Worm (Caenorhabditis elegans) whole organism, L4 larva: ENCODE measurements around the gene cest-35.1.

ENCODE experiments used
- F10B5.3 ChIP-seq: sonication (generic microtip); optimal IDR thresholded peaks from 2 replicates; lab custom pipeline; 2016; ENCODE audit warnings: mild to moderate bottlenecking, missing genetic modification characterization, missing compliant biosample characterization
- F37D6.2 ChIP-seq: sonication (generic microtip); optimal IDR thresholded peaks from 2 replicates; lab custom pipeline; 2016; ENCODE audit warnings: mild to moderate bottlenecking, missing genetic modification characterization, missing compliant biosample characterization
- Y5F2A.4 ChIP-seq: fragments of 200-800 bp; sonication (Bioruptor generic); optimal IDR thresholded peaks from 2 replicates; lab custom pipeline; 2018; ENCODE audit warnings: mild to moderate bottlenecking, missing genetic modification characterization, missing compliant biosample characterization
- arid-1 ChIP-seq: fragments of 200-800 bp; sonication (Bioruptor generic); conservative IDR thresholded peaks from 2 replicates; pipeline ENCODE4 v1.3.6; 2022; ENCODE audit warnings: missing genetic modification reagents, missing genetic modification characterization, missing compliant biosample characterization
- ceh-44 ChIP-seq: fragments of 200-800 bp; sonication (Bioruptor generic); IDR thresholded peaks from 2 replicates; pipeline ENCODE4 v1.3.6; 2022; ENCODE audit warnings: missing genetic modification reagents, missing genetic modification characterization, missing compliant biosample characterization
- ceh-82 ChIP-seq: sonication (generic microtip); optimal IDR thresholded peaks from 2 replicates; lab custom pipeline; 2017; ENCODE audit warnings: missing biosample characterization, missing genetic modification characterization
- cey-2 ChIP-seq: sonication (generic microtip); optimal IDR thresholded peaks from 3 replicates; lab custom pipeline; 2017; ENCODE audit warnings: missing genetic modification characterization, mild to moderate bottlenecking, missing compliant biosample characterization, antibody characterized with exemption, borderline replicate concordance; ENCODE audit not compliant: insufficient read depth
- ctbp-1 ChIP-seq: fragments of 200-800 bp; sonication (Bioruptor generic); IDR thresholded peaks from 2 replicates; pipeline ENCODE4 v1.3.6; 2022; ENCODE audit warnings: missing genetic modification reagents, missing genetic modification characterization, missing compliant biosample characterization
- daf-16 ChIP-seq, 3 experiments: sonication (generic microtip); optimal IDR thresholded peaks; 2 replicates each; lab custom pipeline; 2016 to 2017; ENCODE audit warnings: missing genetic modification characterization in 3 of 3, missing genetic modification reagents in 3 of 3, mild to moderate bottlenecking in 2 of 3, missing compliant biosample characterization in 2 of 3, missing biosample characterization in 1 of 3, moderate library complexity in 1 of 3
- daf-19 ChIP-seq: fragments of 200-800 bp; sonication (Bioruptor generic); conservative IDR thresholded peaks from 2 replicates; pipeline ENCODE4 v1.3.6; 2022; ENCODE audit warnings: missing genetic modification characterization, missing compliant biosample characterization
- daf-8 ChIP-seq: fragments of 200-800 bp; sonication (Bioruptor generic); IDR thresholded peaks from 2 replicates; pipeline ENCODE4 v1.3.6; 2022; ENCODE audit warnings: missing genetic modification characterization, missing compliant biosample characterization
- dmd-8 ChIP-seq: fragments of 200-800 bp; sonication (Bioruptor generic); IDR thresholded peaks from 2 replicates; pipeline ENCODE4 v1.3.6; 2022; ENCODE audit warnings: missing genetic modification characterization, missing compliant biosample characterization
- dpl-1 ChIP-seq: fragments of 150-350 bp; optimal IDR thresholded peaks from 2 replicates; lab custom pipeline; 2014; ENCODE audit warnings: missing biosample characterization, missing genetic modification reagents, missing genetic modification characterization
- dve-1 ChIP-seq: sonication (generic microtip); optimal IDR thresholded peaks from 2 replicates; lab custom pipeline; 2017; ENCODE audit warnings: antibody characterized with exemption, mild to moderate bottlenecking, missing genetic modification characterization, missing compliant biosample characterization; ENCODE audit not compliant: insufficient read depth
- gei-8 ChIP-seq: fragments of 200-800 bp; sonication (Bioruptor generic); optimal IDR thresholded peaks from 2 replicates; lab custom pipeline; 2018; ENCODE audit warnings: mild to moderate bottlenecking, missing genetic modification characterization, missing compliant biosample characterization
- hif-1 ChIP-seq, 2 experiments: sonication (generic microtip); optimal IDR thresholded peaks; 2 replicates each; lab custom pipeline; 2016 to 2017; ENCODE audit warnings: missing compliant biosample characterization in 2 of 2, missing genetic modification characterization in 2 of 2, missing genetic modification reagents in 2 of 2, missing genotype in 2 of 2, mild to moderate bottlenecking in 1 of 2
- hlh-11 ChIP-seq: fragments of 200-800 bp; sonication (Bioruptor generic); optimal IDR thresholded peaks from 2 replicates; lab custom pipeline; 2018; ENCODE audit warnings: mild to moderate bottlenecking, missing genetic modification characterization, missing compliant biosample characterization
- hlh-30 ChIP-seq: sonication (generic microtip); optimal IDR thresholded peaks from 2 replicates; lab custom pipeline; 2017; ENCODE audit warnings: antibody characterized with exemption, mild to moderate bottlenecking, missing genetic modification characterization, missing compliant biosample characterization; ENCODE audit not compliant: insufficient read depth
- jun-1 ChIP-seq: fragments of 150-350 bp; optimal IDR thresholded peaks from 2 replicates; lab custom pipeline; 2014; ENCODE audit warnings: missing biosample characterization, missing genetic modification reagents, missing genetic modification characterization
- lim-7 ChIP-seq: fragments of 200-800 bp; sonication (Bioruptor generic); IDR thresholded peaks from 2 replicates; pipeline ENCODE4 v1.3.6; 2022; ENCODE audit warnings: missing genetic modification characterization, missing compliant biosample characterization
- lin-13 ChIP-seq: fragments of 150-350 bp; optimal IDR thresholded peaks from 2 replicates; lab custom pipeline; 2014; ENCODE audit warnings: missing biosample characterization, missing genetic modification reagents, missing genetic modification characterization
- lin-15B ChIP-seq: fragments of 150-350 bp; sonication (generic microtip); optimal IDR thresholded peaks from 3 replicates; lab custom pipeline; 2014; ENCODE audit warnings: missing biosample characterization, missing genetic modification characterization
- lir-3 ChIP-seq: sonication (generic microtip); optimal IDR thresholded peaks from 2 replicates; lab custom pipeline; 2016; ENCODE audit warnings: mild to moderate bottlenecking, missing genetic modification characterization, missing compliant biosample characterization
- lsy-2 ChIP-seq, 2 experiments: fragments of 150-350 bp in 1 of 2; sonication (generic microtip) in 1 of 2; optimal IDR thresholded peaks; 2 replicates each; lab custom pipeline; 2014 to 2017; ENCODE audit warnings: missing biosample characterization in 2 of 2, missing genetic modification characterization in 2 of 2
- mep-1 ChIP-seq: fragments of 150-350 bp; sonication (generic microtip); optimal IDR thresholded peaks from 3 replicates; lab custom pipeline; 2014; ENCODE audit warnings: missing biosample characterization, missing genetic modification characterization
- mes-2 ChIP-seq: sonication (generic microtip); optimal IDR thresholded peaks from 2 replicates; lab custom pipeline; 2016; ENCODE audit warnings: missing genotype, mild to moderate bottlenecking, missing genetic modification characterization, missing compliant biosample characterization; ENCODE audit not compliant: poor library complexity, severe bottlenecking
- mxl-3 ChIP-seq: fragments of 200-800 bp; sonication (Bioruptor generic); optimal IDR thresholded peaks from 2 replicates; lab custom pipeline; 2018; ENCODE audit warnings: mild to moderate bottlenecking, missing genetic modification characterization, missing compliant biosample characterization
- nhr-10 ChIP-seq: fragments of 150-350 bp; optimal IDR thresholded peaks from 2 replicates; lab custom pipeline; 2014; ENCODE audit warnings: missing biosample characterization, missing genetic modification characterization
- nhr-11 ChIP-seq: fragments of 150-350 bp; optimal IDR thresholded peaks from 2 replicates; lab custom pipeline; 2014; ENCODE audit warnings: missing biosample characterization, missing genetic modification characterization
- nhr-111 ChIP-seq: fragments of 200-800 bp; sonication (Bioruptor generic); optimal IDR thresholded peaks from 2 replicates; lab custom pipeline; 2018; ENCODE audit warnings: mild to moderate bottlenecking, missing genetic modification characterization, missing compliant biosample characterization
- nhr-28 ChIP-seq: fragments of 150-350 bp; optimal IDR thresholded peaks from 2 replicates; lab custom pipeline; 2014; ENCODE audit warnings: missing biosample characterization, missing genetic modification characterization
- php-3 ChIP-seq: fragments of 200-800 bp; sonication (Bioruptor generic); IDR thresholded peaks from 2 replicates; pipeline ENCODE4 v1.3.6; 2022; ENCODE audit warnings: missing genetic modification reagents, missing genetic modification characterization, missing compliant biosample characterization
- pqm-1 ChIP-seq: sonication (generic microtip); optimal IDR thresholded peaks from 2 replicates; lab custom pipeline; 2017; ENCODE audit warnings: missing biosample characterization, missing genetic modification characterization
- saeg-2 ChIP-seq: fragments of 200-800 bp; sonication (Bioruptor generic); IDR thresholded peaks from 2 replicates; pipeline ENCODE4 v1.3.6; 2022; ENCODE audit warnings: missing genetic modification reagents, missing genetic modification characterization, missing compliant biosample characterization
- sdz-12 ChIP-seq: fragments of 200-800 bp; sonication (Bioruptor generic); optimal IDR thresholded peaks from 2 replicates; lab custom pipeline; 2018; ENCODE audit warnings: mild to moderate bottlenecking, missing genetic modification characterization, missing compliant biosample characterization
- snpc-4 ChIP-seq: fragments of 150-350 bp; optimal IDR thresholded peaks from 2 replicates; lab custom pipeline; 2014; ENCODE audit warnings: missing biosample characterization, missing genetic modification characterization
- spr-1 ChIP-seq: sonication (generic microtip); optimal IDR thresholded peaks from 2 replicates; lab custom pipeline; 2016; ENCODE audit warnings: mild to moderate bottlenecking, missing genetic modification characterization, missing compliant biosample characterization
- tag-97 ChIP-seq: fragments of 200-800 bp; sonication (Bioruptor generic); IDR thresholded peaks from 2 replicates; pipeline ENCODE4 v1.3.6; 2022; ENCODE audit warnings: missing genetic modification characterization, missing compliant biosample characterization
- zip-11 ChIP-seq: fragments of 200-800 bp; sonication (Bioruptor generic); IDR thresholded peaks from 2 replicates; pipeline ENCODE4 v1.3.6; 2022; ENCODE audit warnings: missing genetic modification characterization, missing compliant biosample characterization
- zip-2 ChIP-seq: fragments of 150-350 bp; optimal IDR thresholded peaks from 2 replicates; lab custom pipeline; 2014; ENCODE audit warnings: missing biosample characterization, missing genetic modification characterization
- ztf-11 ChIP-seq: fragments of 150-350 bp; optimal IDR thresholded peaks from 2 replicates; lab custom pipeline; 2014; ENCODE audit warnings: missing biosample characterization, missing genetic modification characterization
- ztf-7 ChIP-seq: fragments of 150-350 bp; optimal IDR thresholded peaks from 2 replicates; lab custom pipeline; 2014; ENCODE audit warnings: missing biosample characterization, missing genetic modification characterization

Gene cest-35.1

ce11 chrV:5243036-5243435 is at the start of gene cest-35.1:
TSS of gene cest-35.1 (minus strand) at chrV:5243136.
- TF ChIP-seq nhr-28 (peak; percentile 25), ztf-7 (tag; lab: Kevin White, UChicago) (no peak), daf-16 (GFP tag; optimal IDR thresholded peaks at IDR 0.05; lab: Kevin White, UChicago) (no peak), daf-16 (tag; optimal IDR thresholded peaks at IDR 0.05; lab: Kevin White, UChicago) (peak; percentile 29)
- TF ChIP-seq, all 104 proteins: peak for 2

ce11 chrV:5288676-5289075 is 45.7 kb upstream of the cest-35.1 start:
- TF ChIP-seq mes-2 (no peak), dpl-1 (no peak), snpc-4 (no peak), dmd-8 (no peak), lin-13 (GFP tag; lab: Kevin White, UChicago) (no peak), Y5F2A.4 (GFP tag; lab: Kevin White, UChicago) (no peak), lsy-2 (tag; optimal IDR thresholded peaks at IDR 0.05; lab: Kevin White, UChicago) (no peak), lin-15B (tag; lab: Kevin White, UChicago) (no peak), jun-1 (no peak), spr-1 (tag; lab: Kevin White, UChicago) (no peak), arid-1 (GFP tag; lab: Robert Waterston, UW) (no peak), cey-2 (tag; lab: Kevin White, UChicago) (no peak), zip-2 (tag; lab: Kevin White, UChicago) (no peak), pqm-1 (no peak), daf-16 (GFP tag; optimal IDR thresholded peaks at IDR 0.05; lab: Kevin White, UChicago) (no peak), daf-16 (tag; optimal IDR thresholded peaks at IDR 0.05; lab: Kevin White, UChicago) (no peak), daf-19 (no peak)

ce11 chrV:5287273-5287672 is 44.3 kb upstream of the cest-35.1 start, which contains the start of gene Y49G5A.1:
TSS of gene Y49G5A.1 (minus strand) at chrV:5287373.
- TF ChIP-seq sdz-12 (GFP tag; lab: Kevin White, UChicago): no peak
- no peak for TF ChIP-seq lim-7
- no peak for TF ChIP-seq dve-1 (tag; lab: Kevin White, UChicago)
- no peak for TF ChIP-seq ceh-82 (tag; lab: Kevin White, UChicago)
- no peak for TF ChIP-seq hif-1 (tag; optimal IDR thresholded peaks at IDR 0.05; lab: Kevin White, UChicago)
- TF ChIP-seq tag-97 (GFP tag; lab: Robert Waterston, UW): no peak
- no peak for TF ChIP-seq zip-11
- no peak for TF ChIP-seq nhr-111
- TF ChIP-seq jun-1: no peak
- no peak for TF ChIP-seq hlh-30 (tag; lab: Kevin White, UChicago)

- peak; percentile 4 for TF ChIP-seq lir-3 (tag; lab: Kevin White, UChicago)
- TF ChIP-seq hlh-11 (tag; lab: Kevin White, UChicago): peak; percentile 10
- TF ChIP-seq gei-8: peak; percentile 13
- peak; percentile 17 for TF ChIP-seq mxl-3 (GFP tag; lab: Kevin White, UChicago)
These were observed 41.5 kb upstream of the cest-35.1 start for ce11 chrV:5284270-5284980.

ce11 chrV:5278001-5278400 is 35.1 kb upstream of the cest-35.1 start, which contains the start of gene B0238.9:
TSS of gene B0238.9 (minus strand) at chrV:5278101.
- TF ChIP-seq daf-8 (GFP tag; lab: Robert Waterston, UW): no peak
- TF ChIP-seq mep-1 (tag; lab: Kevin White, UChicago): no peak
- TF ChIP-seq pqm-1: no peak
- TF ChIP-seq F10B5.3 (tag; lab: Kevin White, UChicago): no peak
- TF ChIP-seq nhr-11 (tag; lab: Kevin White, UChicago): no peak
- no peak for TF ChIP-seq ctbp-1 (GFP tag; lab: Robert Waterston, UW)
- no peak for TF ChIP-seq lir-3 (tag; lab: Kevin White, UChicago)
- no peak for TF ChIP-seq mes-2
- no peak for TF ChIP-seq ztf-11 (tag; lab: Kevin White, UChicago)
- no peak for TF ChIP-seq nhr-10
- no peak for TF ChIP-seq ceh-44 (GFP tag; lab: Robert Waterston, UW)
- no peak for TF ChIP-seq saeg-2 (GFP tag; lab: Robert Waterston, UW)
- no peak for TF ChIP-seq php-3 (GFP tag; lab: Robert Waterston, UW)
- no peak for TF ChIP-seq F37D6.2 (tag; lab: Kevin White, UChicago)
- no peak for TF ChIP-seq ztf-7 (tag; lab: Kevin White, UChicago)
- no peak for TF ChIP-seq dmd-8
